Fruit fly (Drosophila melanogaster) whole organism, wandering third instar larva: ENCODE measurements around the gene Bro.

ENCODE experiments used
- Abd-B ChIP-seq: fragments of >200 bp; optimal IDR thresholded peaks from 2 replicates; lab custom pipeline; 2017; ENCODE audit warnings: missing biosample characterization, missing genetic modification characterization
- CG32264 ChIP-seq: fragments of 200-800 bp; sonication (Bioruptor generic); optimal IDR thresholded peaks from 2 replicates; lab custom pipeline; 2016; ENCODE audit warnings: missing biosample characterization, missing genetic modification characterization
- CG9705 ChIP-seq: fragments of 200-800 bp; sonication (Bioruptor generic); optimal IDR thresholded peaks from 2 replicates; lab custom pipeline; 2018; ENCODE audit warnings: missing biosample characterization, mild to moderate bottlenecking, missing genetic modification characterization
- Dif ChIP-seq: fragments of 200-275, 200-300 bp; sonication (Bioruptor generic); optimal IDR thresholded peaks from 2 replicates; lab custom pipeline; 2018; ENCODE audit warnings: missing biosample characterization, missing genetic modification characterization; ENCODE audit not compliant: partially characterized antibody
- Hr78 ChIP-seq: fragments of >200 bp; optimal IDR thresholded peaks from 2 replicates; lab custom pipeline; 2017; ENCODE audit warnings: missing biosample characterization, missing genetic modification characterization
- Hr83 ChIP-seq: fragments of 200-300 bp; sonication (Bioruptor generic); optimal IDR thresholded peaks from 2 replicates; lab custom pipeline; 2016; ENCODE audit warnings: missing biosample characterization, mild to moderate bottlenecking, missing genetic modification characterization, moderate library complexity; ENCODE audit not compliant: poor library complexity, severe bottlenecking
- Jra ChIP-seq: sonication (Bioruptor generic); optimal IDR thresholded peaks from 2 replicates; lab custom pipeline; 2016; ENCODE audit warnings: missing biosample characterization, missing genetic modification characterization
- Mio ChIP-seq: sonication (Bioruptor generic); optimal IDR thresholded peaks from 2 replicates; lab custom pipeline; 2016; ENCODE audit warnings: missing biosample characterization, missing genetic modification characterization
- Myc ChIP-seq: fragments of >200 bp; optimal IDR thresholded peaks from 2 replicates; lab custom pipeline; 2017
- N ChIP-seq: fragments of >200 bp; optimal IDR thresholded peaks from 2 replicates; lab custom pipeline; 2018; ENCODE audit warnings: missing biosample characterization, missing external identifiers, missing genetic modification characterization
- OdsH ChIP-seq: fragments of 200-800 bp; sonication (Bioruptor generic); optimal IDR thresholded peaks from 2 replicates; lab custom pipeline; 2016; ENCODE audit warnings: missing biosample characterization, mild to moderate bottlenecking, missing genetic modification characterization
- Rel ChIP-seq, 2 experiments: fragments of 200-800 bp; sonication (Bioruptor generic) in 1 of 2; optimal IDR thresholded peaks; 2 replicates in 1 of 2; 3 replicates in 1 of 2; lab custom pipeline; 2016 to 2019; ENCODE audit warnings: mild to moderate bottlenecking in 2 of 2, missing biosample characterization in 2 of 2, missing genetic modification characterization in 2 of 2, moderate library complexity in 1 of 2
- Sp1 ChIP-seq: fragments of 200-800 bp; sonication (Bioruptor generic); optimal IDR thresholded peaks from 3 replicates; lab custom pipeline; 2019; ENCODE audit warnings: missing biosample characterization, mild to moderate bottlenecking, missing genetic modification characterization, moderate library complexity
- Vsx2 ChIP-seq: fragments of 200-300, 225-300 bp; sonication (Bioruptor generic); optimal IDR thresholded peaks from 2 replicates; lab custom pipeline; 2018; ENCODE audit warnings: missing biosample characterization, missing genetic modification characterization; ENCODE audit not compliant: partially characterized antibody
- br ChIP-seq: fragments of 200-800 bp; sonication (Bioruptor generic); optimal IDR thresholded peaks from 2 replicates; lab custom pipeline; 2016; ENCODE audit warnings: missing biosample characterization, missing genetic modification characterization
- dl ChIP-seq, 2 experiments: fragments of 175-275, 200-275 bp in 1 of 2; fragments of 200-275 bp in 1 of 2; sonication (Bioruptor generic); optimal IDR thresholded peaks; lab custom pipeline; 2018; ENCODE audit warnings: mild to moderate bottlenecking in 2 of 2, missing biosample characterization in 2 of 2, missing genetic modification characterization in 2 of 2, moderate library complexity in 2 of 2; ENCODE audit not compliant: partially characterized antibody in 2 of 2, insufficient read depth in 1 of 2
- dmrt93B ChIP-seq: fragments of 200-800 bp; sonication (Bioruptor generic); optimal IDR thresholded peaks from 2 replicates; lab custom pipeline; 2018; ENCODE audit warnings: missing biosample characterization, mild to moderate bottlenecking, missing genetic modification characterization
- dsf ChIP-seq: sonication (Bioruptor generic); optimal IDR thresholded peaks from 2 replicates; lab custom pipeline; 2016; ENCODE audit warnings: missing biosample characterization, missing genetic modification characterization, borderline replicate concordance
- ey ChIP-seq: fragments of 200-800 bp; sonication (Bioruptor generic); optimal IDR thresholded peaks from 2 replicates; lab custom pipeline; 2016; ENCODE audit warnings: missing biosample characterization, missing genetic modification characterization
- foxo ChIP-seq, 2 experiments: fragments of 200-800 bp; sonication (Bioruptor generic); optimal IDR thresholded peaks; 2 replicates in 1 of 2; 3 replicates in 1 of 2; lab custom pipeline; 2016 to 2017; ENCODE audit warnings: missing biosample characterization in 2 of 2, missing genetic modification characterization in 2 of 2
- jim ChIP-seq: fragments of 175-275, 200-325 bp; sonication (Bioruptor generic); optimal IDR thresholded peaks from 2 replicates; lab custom pipeline; 2016; ENCODE audit warnings: missing biosample characterization, mild to moderate bottlenecking, missing genetic modification characterization
- pan ChIP-seq: fragments of >200 bp; optimal IDR thresholded peaks from 2 replicates; lab custom pipeline; 2017
- psq ChIP-seq: fragments of 200-800 bp; sonication (Bioruptor generic); optimal IDR thresholded peaks from 3 replicates; lab custom pipeline; 2017; ENCODE audit warnings: missing biosample characterization, mild to moderate bottlenecking, missing genetic modification characterization, moderate library complexity
- rgr ChIP-seq: fragments of 200-800 bp; sonication (Bioruptor generic); optimal IDR thresholded peaks from 3 replicates; lab custom pipeline; 2016; ENCODE audit warnings: missing biosample characterization, mild to moderate bottlenecking, missing genetic modification characterization
- sage ChIP-seq: fragments of 200-800 bp; sonication (Bioruptor generic); optimal IDR thresholded peaks from 2 replicates; lab custom pipeline; 2016; ENCODE audit warnings: missing biosample characterization, mild to moderate bottlenecking, missing genetic modification characterization
- sv ChIP-seq: fragments of 200-800 bp; sonication (Bioruptor generic); optimal IDR thresholded peaks from 3 replicates; lab custom pipeline; 2016; ENCODE audit warnings: missing biosample characterization, missing genetic modification characterization

Bro gene

DNA sequence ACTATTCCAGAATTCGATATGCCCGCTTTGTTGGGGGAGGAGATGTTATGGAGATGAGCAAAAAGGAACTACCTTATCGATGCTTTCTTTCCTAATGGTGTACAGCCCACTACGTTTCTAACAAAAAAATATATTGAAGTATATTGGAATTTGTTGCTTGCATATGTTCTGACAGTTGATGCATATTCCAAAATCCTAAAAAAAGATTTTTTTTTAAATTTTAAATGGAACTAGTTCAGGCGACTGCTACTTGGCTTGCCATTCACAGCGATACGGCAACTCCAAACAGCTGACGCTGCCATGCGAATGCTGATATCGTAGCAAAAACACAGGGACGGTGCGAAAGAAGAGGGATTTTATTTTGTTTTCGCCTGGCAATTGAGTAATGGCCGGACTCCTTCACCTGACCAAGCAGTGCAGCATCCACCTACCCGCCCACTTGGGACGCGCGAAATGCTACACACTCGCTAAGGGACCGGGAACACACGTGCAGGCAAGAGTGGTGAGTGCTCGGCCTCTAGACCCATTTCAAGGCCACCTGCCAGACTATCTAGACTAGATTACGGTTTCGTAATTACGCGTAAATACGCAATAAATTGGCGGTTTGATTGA, 29.4 kb upstream of the Bro start, which contains the start of the genes CG13926, ABCB7 and CG33230 (continued):
- TF ChIP-seq br (GFP tag; lab: Kevin White, UChicago): peak; percentile 8
- no peak for TF ChIP-seq psq
- TF ChIP-seq Myc (lab: Kevin White, UChicago): peak; percentile 88
- peak; percentile 47 for TF ChIP-seq Hr83
- TF ChIP-seq dmrt93B (GFP tag; lab: Kevin White, UChicago): no peak
- TF ChIP-seq CG32264 (GFP tag; lab: Kevin White, UChicago): no peak

dm6 chr3L:1626924-1627323, 20.7 kb upstream of the Bro start:
- TF ChIP-seq Vsx2 (GFP tag; lab: Kevin White, UChicago) (peak; percentile 15), Abd-B (no peak)

DNA sequence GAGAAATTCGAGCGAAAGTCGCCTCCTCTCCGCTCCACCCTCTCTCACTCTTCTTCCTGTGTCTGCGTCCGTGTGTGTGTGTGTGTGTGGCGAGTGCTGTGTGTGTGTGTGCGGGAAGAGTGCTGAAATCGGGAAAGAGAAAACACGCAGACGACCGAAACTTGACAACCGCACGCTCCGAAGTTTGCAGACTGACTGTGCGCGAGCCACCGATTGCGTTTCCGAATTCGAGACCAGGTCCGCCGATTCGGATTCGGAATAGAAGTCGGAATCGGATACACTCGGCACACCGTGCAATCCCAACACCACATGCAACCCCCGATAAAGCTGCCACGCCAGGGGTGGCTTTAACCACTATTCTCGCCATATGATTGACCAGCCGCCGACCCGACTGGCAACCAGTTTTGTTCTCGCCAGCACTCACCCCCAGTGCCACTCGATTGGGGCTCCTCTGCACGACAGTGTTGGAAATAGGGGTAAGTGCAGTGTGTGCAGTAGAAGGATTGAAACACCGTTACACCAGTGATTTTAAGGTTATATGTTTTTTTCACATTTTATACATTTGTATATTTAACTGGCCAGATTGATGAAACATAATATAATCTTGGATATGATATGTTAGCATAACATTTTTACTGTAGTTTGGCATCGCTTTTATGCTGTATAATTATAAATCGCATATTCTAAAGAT, 19.3 kb upstream of the Bro start, which contains the start of gene CG13928:
Gene CG13928, minus strand, starts transcription at position 202 of the 691 bp plus-strand sequence.
- peak; percentile 58 for TF ChIP-seq Vsx2 (GFP tag; lab: Kevin White, UChicago)
- peak; percentile 16 for TF ChIP-seq Dif
- TF ChIP-seq br (GFP tag; lab: Kevin White, UChicago): no peak

DNA sequence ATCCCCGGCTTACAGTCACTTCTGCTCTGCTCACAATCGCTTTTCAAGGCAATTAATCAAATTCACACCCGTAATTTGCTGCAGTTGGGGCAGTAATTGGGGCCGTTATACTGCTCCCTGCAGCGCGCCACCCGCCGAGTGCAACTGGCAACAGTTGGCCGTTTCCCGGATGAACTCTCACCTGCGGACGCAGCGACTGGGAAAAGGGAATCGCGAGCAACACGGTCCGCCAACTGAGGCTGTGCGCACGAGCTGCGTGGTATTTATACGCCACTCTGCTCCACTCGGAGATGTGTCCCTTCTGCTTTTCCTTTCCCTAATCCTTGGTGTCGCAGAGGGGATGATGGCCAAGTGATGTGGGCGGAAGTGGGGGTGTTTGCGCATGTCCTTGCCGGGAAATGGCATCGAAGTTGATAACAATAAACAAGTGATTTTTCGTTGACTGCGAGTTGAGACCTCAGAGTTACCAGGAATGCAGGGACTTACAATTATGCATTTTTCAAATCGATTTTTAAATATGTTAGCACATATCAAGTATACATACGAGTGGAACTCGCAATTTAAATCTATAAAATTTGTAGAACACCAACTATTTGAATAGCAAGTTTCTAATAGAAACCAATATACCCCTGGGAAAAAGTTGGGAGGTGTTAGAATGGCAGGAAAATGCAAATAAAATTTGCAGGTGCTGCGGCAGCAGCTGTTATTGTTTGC, 18.4 kb upstream of the Bro start, which contains the start of gene GC:
Gene GC, minus strand, starts transcription at position 238 of the 714 bp plus-strand sequence.
- peak; percentile 43 for TF ChIP-seq ey
- TF ChIP-seq Vsx2 (GFP tag; lab: Kevin White, UChicago): peak; percentile 41
- TF ChIP-seq br (GFP tag; lab: Kevin White, UChicago): no peak
- no peak for TF ChIP-seq psq
- no peak for TF ChIP-seq Hr83
- TF ChIP-seq Dif: peak; percentile 29
- no peak for TF ChIP-seq CG9705
- TF ChIP-seq Sp1: no peak
- TF ChIP-seq CG32264 (GFP tag; lab: Kevin White, UChicago): no peak
- TF ChIP-seq N: no peak
- no peak for TF ChIP-seq Hr78
- TF ChIP-seq dsf (GFP tag; lab: Kevin White, UChicago): no peak
- no peak for TF ChIP-seq Mio (GFP tag; lab: Kevin White, UChicago)
- no peak for TF ChIP-seq pan (lab: Kevin White, UChicago)
- no peak for TF ChIP-seq Abd-B
- peak; percentile 6 for TF ChIP-seq OdsH (GFP tag; lab: Kevin White, UChicago)
- peak; percentile 9 for TF ChIP-seq rgr (GFP tag; lab: Kevin White, UChicago)
- TF ChIP-seq dmrt93B (GFP tag; lab: Kevin White, UChicago): no peak
- no peak for TF ChIP-seq jim (GFP tag; lab: Kevin White, UChicago)
- peak in 1 of 2 experiments; percentile 17 for TF ChIP-seq foxo (GFP tag; optimal IDR thresholded peaks at IDR 0.05; lab: Kevin White, UChicago)
- TF ChIP-seq, all 38 proteins: peak for 6

DNA sequence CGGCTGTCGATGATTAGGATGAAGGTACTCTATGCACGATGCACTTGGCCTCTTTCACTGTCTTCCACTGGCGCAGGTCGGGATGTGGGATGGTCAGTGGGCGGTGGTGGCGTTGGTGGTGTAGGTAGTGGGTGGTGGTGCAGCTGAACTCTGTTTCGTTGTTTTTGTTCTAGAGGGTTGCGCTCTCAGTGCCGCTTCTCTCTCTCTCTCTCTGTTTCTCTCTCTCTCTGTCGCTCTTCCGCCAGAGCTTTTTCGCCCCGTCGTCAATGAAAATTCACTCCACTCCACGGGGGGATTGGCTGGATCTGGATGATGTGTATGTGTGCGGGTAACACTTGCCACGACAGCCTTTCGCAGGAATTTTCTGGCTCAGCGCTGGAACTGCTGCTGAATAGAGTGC, 10.8 kb upstream of the Bro start:
- TF ChIP-seq sage: no peak
- no peak for TF ChIP-seq sv (GFP tag; lab: Kevin White, UChicago)
- TF ChIP-seq dmrt93B (GFP tag; lab: Kevin White, UChicago): no peak
- TF ChIP-seq CG32264 (GFP tag; lab: Kevin White, UChicago): no peak
- no peak for TF ChIP-seq N
- no peak for TF ChIP-seq dl (GFP tag; optimal IDR thresholded peaks at IDR 0.05; lab: Kevin White, UChicago; ENCODE audit: insufficient read depth in 1 of 2, partially characterized antibody in 2 of 2)

DNA sequence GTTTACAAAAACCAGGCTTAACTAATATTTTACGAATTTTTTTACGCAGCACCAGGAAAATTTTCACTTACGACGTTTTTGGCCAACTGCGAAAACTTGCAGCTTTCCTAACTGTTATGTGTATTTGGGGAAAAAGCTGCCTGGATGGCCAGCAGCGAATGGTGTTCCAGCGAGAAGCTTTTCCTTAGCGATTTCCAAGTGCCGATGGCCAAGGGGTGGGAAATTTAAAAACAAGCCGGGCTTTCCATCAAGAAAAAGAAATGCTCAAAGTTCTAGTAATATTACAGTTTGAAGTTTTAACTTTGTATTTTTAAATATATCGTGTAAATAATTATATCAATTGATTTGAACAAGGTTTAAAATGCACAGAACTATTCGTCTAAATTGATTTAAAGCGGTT, 10.0 kb upstream of the Bro start, which contains the start of gene nSyb:
Gene nSyb, minus strand, starts transcription at position 101 of the 400 bp plus-strand sequence.
- no peak for TF ChIP-seq Rel (GFP tag; optimal IDR thresholded peaks at IDR 0.05; lab: Kevin White, UChicago)
- no peak for TF ChIP-seq Rel (tag; optimal IDR thresholded peaks at IDR 0.05; lab: Kevin White, UChicago)
- TF ChIP-seq Jra (GFP tag; lab: Kevin White, UChicago): no peak
- no peak for TF ChIP-seq Vsx2 (GFP tag; lab: Kevin White, UChicago)
- TF ChIP-seq pan (lab: Kevin White, UChicago): no peak
- TF ChIP-seq Dif: no peak
